Worm (Caenorhabditis elegans) whole organism, dauer: ENCODE results near the gene htrl-1.
"Not testable (repeated sequence)": the region's sequence is repeated elsewhere in the genome, so short reads cannot be mapped to it uniquely, and the experiment has no call there.

ENCODE experiments used
- unc-62 ChIP-seq: sonication (generic microtip); optimal IDR thresholded peaks from 2 replicates; lab custom pipeline; 2017; ENCODE audit warnings: missing biosample characterization, missing genetic modification reagents, missing genetic modification characterization

Gene htrl-1

ce11 chrV:11525338-11525737 is 29.2 kb upstream of the htrl-1 start:
- no peak for TF ChIP-seq unc-62 (GFP tag; lab: Kevin White, UChicago)

- no peak for TF ChIP-seq unc-62 (GFP tag; lab: Kevin White, UChicago)
Measured at ce11 chrV:11521448-11521847, 25.3 kb upstream of the htrl-1 start, which contains the start of gene pafo-1. pafo-1 (plus strand) TSS chrV:11521703.

- TF ChIP-seq unc-62 (GFP tag; lab: Kevin White, UChicago), result no peak
Measured at ce11 chrV:11520215-11520614, 24.0 kb upstream of the htrl-1 start, which contains the start of the genes C55A6.11 and C55A6.7. C55A6.11 (plus strand) TSS chrV:11520515. C55A6.7 (minus strand) TSS chrV:11520530.

- no peak for TF ChIP-seq unc-62 (GFP tag; lab: Kevin White, UChicago)
Measured at ce11 chrV:11517789-11518188, 21.6 kb upstream of the htrl-1 start, which contains the start of gene C55A6.4. C55A6.4 (minus strand) TSS chrV:11517889.

- no peak for TF ChIP-seq unc-62 (GFP tag; lab: Kevin White, UChicago)
Measured at ce11 chrV:11516141-11516591, 20.0 kb upstream of the htrl-1 start, which contains the start of gene sdz-8. sdz-8 (minus strand) TSS chrV:11516191.

ce11 chrV:11515145-11515544 is 19.0 kb upstream of the htrl-1 start:
- TF ChIP-seq unc-62 (GFP tag; lab: Kevin White, UChicago), result no peak

ce11 chrV:11514677-11515076 is 18.5 kb upstream of the htrl-1 start, which contains the start of gene C55A6.6:
C55A6.6 (minus strand) TSS chrV:11514737.
- TF ChIP-seq unc-62 (GFP tag; lab: Kevin White, UChicago), result no peak

- no peak for TF ChIP-seq unc-62 (GFP tag; lab: Kevin White, UChicago)
Measured at ce11 chrV:11513432-11513831, 17.2 kb upstream of the htrl-1 start, which contains the start of gene C55A6.3. C55A6.3 (minus strand) TSS chrV:11513532.

ce11 chrV:11508773-11509172 is 12.6 kb upstream of the htrl-1 start, which contains the start of gene ttll-5:
ttll-5 (plus strand) TSS chrV:11509060.
- no peak for TF ChIP-seq unc-62 (GFP tag; lab: Kevin White, UChicago)

- no peak for TF ChIP-seq unc-62 (GFP tag; lab: Kevin White, UChicago)
Measured at ce11 chrV:11506347-11506746, 10.2 kb upstream of the htrl-1 start.

- not testable (repeated sequence) for TF ChIP-seq unc-62 (GFP tag; lab: Kevin White, UChicago)
Measured at ce11 chrV:11504853-11505397, 8.7 kb upstream of the htrl-1 start, which contains the start of the genes C55A6.1 and C55A6.10. C55A6.1 (minus strand) TSS chrV:11504968. C55A6.10 (plus strand) TSS chrV:11505347.

ce11 chrV:11503081-11503751 is 7.0 kb upstream of the htrl-1 start, which contains the start of gene C55A6.12:
C55A6.12 (minus strand) TSS chrV:11503131.
- TF ChIP-seq unc-62 (GFP tag; lab: Kevin White, UChicago), result no peak

- TF ChIP-seq unc-62 (GFP tag; lab: Kevin White, UChicago), result no peak
Measured at ce11 chrV:11500980-11501379, 4.8 kb upstream of the htrl-1 start.

- TF ChIP-seq unc-62 (GFP tag; lab: Kevin White, UChicago), result no peak
Measured at ce11 chrV:11499786-11500185, 3.6 kb upstream of the htrl-1 start.

- no peak for TF ChIP-seq unc-62 (GFP tag; lab: Kevin White, UChicago)
Measured at ce11 chrV:11497475-11497874, 1.3 kb upstream of the htrl-1 start.

ce11 chrV:11492456-11492855 is 3.7 kb downstream of the htrl-1 start, which contains the start of gene T11F9.21:
T11F9.21 (plus strand) TSS chrV:11492756.
- TF ChIP-seq unc-62 (GFP tag; lab: Kevin White, UChicago), result no peak
